Fruit fly (Drosophila melanogaster) whole organism: Measurements from ENCODE around the gene CG12499.

Experiments
- CG8478 ChIP-seq: fragments of >200 bp; optimal IDR thresholded peaks from 2 replicates; lab custom pipeline; 2018; ENCODE audit warnings: inconsistent platforms
- EcR ChIP-seq, 2 experiments: fragments of >200 bp; optimal IDR thresholded peaks; 2 replicates each; lab custom pipeline; 2017; ENCODE audit warnings: missing biosample characterization in 2 of 2, missing genetic modification characterization in 2 of 2, missing genetic modification reagents in 2 of 2
- pan ChIP-seq: fragments of >200 bp; optimal IDR thresholded peaks from 2 replicates; lab custom pipeline; 2017
- psq ChIP-seq: fragments of >200 bp; optimal IDR thresholded peaks from 2 replicates; lab custom pipeline; 2017

- TF ChIP-seq CG8478: no peak
- TF ChIP-seq EcR (GFP tag; optimal IDR thresholded peaks at IDR 0.05; lab: Kevin White, UChicago): no peak
- TF ChIP-seq pan: no peak
- no peak for TF ChIP-seq psq
Observed at dm6 chr3R:22465984-22466530, 19.7 kb upstream of the CG12499 start, which contains the start of gene Pebp1.
